Worm (Caenorhabditis elegans): ENCODE results near the gene C31H1.2.

Gene C31H1.2

ce11 chrIV:5797153-5797552, 6.1 kb downstream of the C31H1.2 start, which contains the start of gene C31H1.1:
C31H1.1 (plus strand) TSS chrIV:5797453.
- TF ChIP-seq snu-23 (GFP tag; optimal IDR thresholded peaks at IDR 0.05) (no peak), alr-1 (tag; optimal IDR thresholded peaks at IDR 0.05; ENCODE audit: borderline replicate concordance) (no peak), irx-1 (tag; optimal IDR thresholded peaks at IDR 0.05) (no peak), nhr-85 (tag) (no peak), fkh-8 (tag; optimal IDR thresholded peaks at IDR 0.05) (no peak), vab-15 (tag; optimal IDR thresholded peaks at IDR 0.05) (no peak), nhr-20 (tag; optimal IDR thresholded peaks at IDR 0.05) (no peak), fkh-4 (tag; optimal IDR thresholded peaks at IDR 0.05; ENCODE audit: borderline replicate concordance) (no peak), nhr-11 (tag; optimal IDR thresholded peaks at IDR 0.05) (no peak), nhr-71 (tag; optimal IDR thresholded peaks at IDR 0.05) (no peak), lir-3 (tag; optimal IDR thresholded peaks at IDR 0.05; ENCODE audit: poor library complexity) (no peak), egl-27 (tag; optimal IDR thresholded peaks at IDR 0.05) (no peak)

ce11 chrIV:5799577-5799976, 8.5 kb downstream of the C31H1.2 start:
- no peak for TF ChIP-seq C04F5.9 (tag; optimal IDR thresholded peaks at IDR 0.05)
- TF ChIP-seq nhr-77 (tag; optimal IDR thresholded peaks at IDR 0.05) = no peak

- TF ChIP-seq efl-1 (optimal IDR thresholded peaks at IDR 0.05) (no peak), efl-1 (GFP tag; optimal IDR thresholded peaks at IDR 0.05 in 1 of 2) (peak in 1 of 2 experiments; percentile 27), ceh-63 (GFP tag; optimal IDR thresholded peaks at IDR 0.05) (peak; percentile 64), dsc-1 (tag; optimal IDR thresholded peaks at IDR 0.05) (peak; percentile 91), ztf-11 (tag; optimal IDR thresholded peaks at IDR 0.05) (no peak)
These were observed 12.5 kb downstream of the C31H1.2 start for ce11 chrIV:5803510-5804013.

ce11 chrIV:5805477-5805876, 14.4 kb downstream of the C31H1.2 start:
- TF ChIP-seq efl-1 (optimal IDR thresholded peaks at IDR 0.05) = peak; percentile 40 to 45
- no peak for TF ChIP-seq efl-1 (GFP tag; optimal IDR thresholded peaks at IDR 0.05 in 1 of 2)
- no peak for TF ChIP-seq elt-3 (tag; optimal IDR thresholded peaks at IDR 0.05)
- TF ChIP-seq ceh-63 (GFP tag; optimal IDR thresholded peaks at IDR 0.05) = no peak
- TF ChIP-seq ceh-88 (GFP tag; IDR thresholded peaks at IDR 0.05) = no peak
- 0 out of 2 replicates have a peak, but pooled peaks have one; percentile 14 for TF ChIP-seq nhr-19 (GFP tag; conservative IDR thresholded peaks at IDR 0.05)
- TF ChIP-seq hlh-17 (GFP tag; optimal IDR thresholded peaks at IDR 0.05; ENCODE audit: borderline replicate concordance) = no peak
- TF ChIP-seq egl-27 (tag; optimal IDR thresholded peaks at IDR 0.05) = no peak
- TF ChIP-seq nhr-12 (tag; optimal IDR thresholded peaks at IDR 0.05) = no peak
- peak; percentile 55 for TF ChIP-seq jun-1 (tag; optimal IDR thresholded peaks at IDR 0.05)
- TF ChIP-seq nhr-76 (tag; optimal IDR thresholded peaks at IDR 0.05) = no peak
- no peak for TF ChIP-seq unc-30 (tag; optimal IDR thresholded peaks at IDR 0.05)
- TF ChIP-seq grh-1 (GFP tag; IDR thresholded peaks at IDR 0.05) = no peak
- no peak for TF ChIP-seq ceh-8 (GFP tag; optimal IDR thresholded peaks at IDR 0.05)
- TF ChIP-seq pqm-1 (tag; optimal IDR thresholded peaks at IDR 0.05) = no peak
- TF ChIP-seq xbp-1 (tag; optimal IDR thresholded peaks at IDR 0.05) = peak; percentile 62
- peak in 2 of 3 experiments; percentile 6 to 70 for TF ChIP-seq ceh-82 (tag; optimal IDR thresholded peaks at IDR 0.05)
- no peak for TF ChIP-seq nhr-84 (tag; optimal IDR thresholded peaks at IDR 0.05)
- no peak for TF ChIP-seq irx-1 (tag; optimal IDR thresholded peaks at IDR 0.05)
- peak; percentile 71 for TF ChIP-seq dsc-1 (tag; optimal IDR thresholded peaks at IDR 0.05)
- TF ChIP-seq mef-2 (tag; optimal IDR thresholded peaks at IDR 0.05) = no peak
- peak; percentile 33 for TF ChIP-seq isw-1 (GFP tag; IDR thresholded peaks at IDR 0.05)
- TF ChIP-seq tbx-2 (tag; optimal IDR thresholded peaks at IDR 0.05) = peak; percentile 38
- no peak for TF ChIP-seq hpl-2 (GFP tag; optimal IDR thresholded peaks at IDR 0.05)
- peak; percentile 65 for TF ChIP-seq fos-1 (tag; optimal IDR thresholded peaks at IDR 0.05)
- TF ChIP-seq snpc-4 (tag; optimal IDR thresholded peaks at IDR 0.05) = no peak
- TF ChIP-seq mep-1 (tag; optimal IDR thresholded peaks at IDR 0.05) = peak; percentile 68
- TF ChIP-seq lin-15B (tag; optimal IDR thresholded peaks at IDR 0.05) = no peak
- peak in 1 of 2 experiments; percentile 16 for TF ChIP-seq mdl-1 (tag; optimal IDR thresholded peaks at IDR 0.05)
- no peak for TF ChIP-seq zip-4 (GFP tag; optimal IDR thresholded peaks at IDR 0.05)
- TF ChIP-seq nhr-237 (tag; optimal IDR thresholded peaks at IDR 0.05) = peak; percentile 44
- TF ChIP-seq mab-9 (GFP tag; IDR thresholded peaks at IDR 0.05) = no peak
- TF ChIP-seq ztf-4 (tag; optimal IDR thresholded peaks at IDR 0.05) = peak; percentile 41
- TF ChIP-seq lin-39 (tag; optimal IDR thresholded peaks at IDR 0.05) = no peak
- TF ChIP-seq nhr-28 (tag; optimal IDR thresholded peaks at IDR 0.05) = no peak
